Worm (Caenorhabditis elegans) whole organism, early embryonic: ENCODE data around the gene F14H12.17.

Source experiments
- aly-1 ChIP-seq: sonication (generic microtip); optimal IDR thresholded peaks from 2 replicates; lab custom pipeline; 2016; ENCODE audit warnings: missing genetic modification characterization, missing compliant biosample characterization
- ama-1 ChIP-seq: fragments of 150-350 bp; optimal IDR thresholded peaks from 2 replicates; lab custom pipeline; 2014
- sea-1 ChIP-seq: fragments of 200-800 bp; sonication (Bioruptor generic); conservative IDR thresholded peaks from 2 replicates; pipeline ENCODE4 v1.3.6; 2022; ENCODE audit warnings: missing genetic modification characterization, missing compliant biosample characterization

- TF ChIP-seq aly-1 (tag; lab: Kevin White, UChicago) (no peak), sea-1 (GFP tag; lab: Robert Waterston, UW) (no peak), ama-1 (lab: Kevin White, UChicago) (no peak)
These were observed 47.3 kb upstream of the F14H12.17 start for ce11 chrX:4410280-4410911.
